Fruit fly (Drosophila melanogaster) whole organism, pupa: ENCODE measurements around the gene ND-ACP.

Experiments used
- CG10348 ChIP-seq: fragments of 200-800 bp; sonication (Bioruptor generic); IDR thresholded peaks from 2 replicates; pipeline ENCODE4 v1.3.6; 2022; ENCODE audit warnings: missing biosample characterization, missing genetic modification characterization
- CG12605 ChIP-seq: fragments of 200-800 bp; sonication (Bioruptor generic); IDR thresholded peaks from 2 replicates; pipeline ENCODE4 v1.3.6; 2022; ENCODE audit warnings: missing biosample characterization, missing genetic modification characterization
- CG13204 ChIP-seq: fragments of 200-800 bp; sonication (Bioruptor generic); optimal IDR thresholded peaks from 2 replicates; lab custom pipeline; 2018; ENCODE audit warnings: missing biosample characterization, mild to moderate bottlenecking, missing genetic modification characterization, moderate library complexity
- CG14655 ChIP-seq: fragments of 200-800 bp; sonication (Bioruptor generic); optimal IDR thresholded peaks from 3 replicates; lab custom pipeline; 2017; ENCODE audit warnings: mild to moderate bottlenecking, missing biosample characterization, missing genetic modification reagents, missing genetic modification characterization
- CG15710 ChIP-seq: fragments of 200-800 bp; sonication (Bioruptor generic); optimal IDR thresholded peaks from 2 replicates; lab custom pipeline; 2018; ENCODE audit warnings: missing biosample characterization, mild to moderate bottlenecking, missing genetic modification characterization, moderate library complexity
- CG17806 ChIP-seq: fragments of 200-800 bp; sonication (Bioruptor generic); optimal IDR thresholded peaks from 2 replicates; lab custom pipeline; 2018; ENCODE audit warnings: missing biosample characterization, mild to moderate bottlenecking, missing genetic modification characterization, moderate library complexity
- CG32121 ChIP-seq: fragments of 200-800 bp; sonication (Bioruptor generic); IDR thresholded peaks from 2 replicates; pipeline ENCODE4 v1.3.6; 2022; ENCODE audit warnings: missing biosample characterization, missing genetic modification characterization
- CG34367 ChIP-seq: fragments of 200-800 bp; sonication (Bioruptor generic); optimal IDR thresholded peaks from 2 replicates; lab custom pipeline; 2018; ENCODE audit warnings: missing biosample characterization, mild to moderate bottlenecking, missing genetic modification characterization
- CG4496 ChIP-seq: fragments of 200-800 bp; sonication (Bioruptor generic); IDR thresholded peaks from 3 replicates; pipeline ENCODE4 v1.3.6; 2022; ENCODE audit warnings: missing biosample characterization, missing genetic modification characterization
- CG8159 ChIP-seq: fragments of 200-800 bp; sonication (Bioruptor generic); optimal IDR thresholded peaks from 3 replicates; lab custom pipeline; 2018; ENCODE audit warnings: missing biosample characterization, mild to moderate bottlenecking, missing genetic modification characterization, moderate library complexity
- CG8301 ChIP-seq: fragments of 200-800 bp; sonication (Bioruptor generic); optimal IDR thresholded peaks from 2 replicates; lab custom pipeline; 2018; ENCODE audit warnings: missing biosample characterization, mild to moderate bottlenecking, missing genetic modification characterization
- CG9948 ChIP-seq: fragments of 200-800 bp; sonication (Bioruptor generic); optimal IDR thresholded peaks from 2 replicates; lab custom pipeline; 2018; ENCODE audit warnings: missing biosample characterization, mild to moderate bottlenecking, missing genetic modification characterization, moderate library complexity
- D1 ChIP-seq: fragments of 200-800 bp; sonication (Bioruptor generic); optimal IDR thresholded peaks from 2 replicates; lab custom pipeline; 2018; ENCODE audit warnings: missing biosample characterization, mild to moderate bottlenecking, missing genetic modification characterization, moderate library complexity
- EcR ChIP-seq: fragments of 200-800 bp; sonication (Bioruptor generic); optimal IDR thresholded peaks from 3 replicates; lab custom pipeline; 2019; ENCODE audit warnings: missing biosample characterization, missing genetic modification characterization, mild to moderate bottlenecking, moderate library complexity, missing genetic modification reagents
- Ets98B ChIP-seq: fragments of 200-800 bp; sonication (Bioruptor generic); IDR thresholded peaks from 2 replicates; pipeline ENCODE4 v1.3.6; 2022; ENCODE audit warnings: missing biosample characterization, missing genetic modification characterization
- Pif1A ChIP-seq: fragments of 200-800 bp; sonication (Bioruptor generic); optimal IDR thresholded peaks from 3 replicates; lab custom pipeline; 2016; ENCODE audit warnings: missing biosample characterization, missing genetic modification characterization
- Pif1B ChIP-seq: fragments of 200-800 bp; sonication (Bioruptor generic); optimal IDR thresholded peaks from 3 replicates; lab custom pipeline; 2016; ENCODE audit warnings: missing biosample characterization, missing genetic modification characterization
- Snoo ChIP-seq: fragments of 200-800 bp; sonication (Bioruptor generic); optimal IDR thresholded peaks from 3 replicates; lab custom pipeline; 2017; ENCODE audit warnings: missing biosample characterization, mild to moderate bottlenecking, missing genetic modification characterization, inconsistent platforms
- fd96Ca ChIP-seq: fragments of 200-800 bp; sonication (Bioruptor generic); IDR thresholded peaks from 3 replicates; pipeline ENCODE4 v1.3.6; 2022; ENCODE audit warnings: missing biosample characterization, missing genetic modification characterization
- gl ChIP-seq: fragments of 200-800 bp; sonication (Bioruptor generic); optimal IDR thresholded peaks from 2 replicates; lab custom pipeline; 2018; ENCODE audit warnings: missing biosample characterization, mild to moderate bottlenecking, missing genetic modification characterization
- rn ChIP-seq: fragments of 200-800 bp; sonication (Bioruptor generic); IDR thresholded peaks from 2 replicates; pipeline ENCODE4 v1.3.6; 2022; ENCODE audit warnings: missing biosample characterization, missing genetic modification characterization

Gene ND-ACP

dm6 chr3L:1322706-1323105 lies 7.0 kb upstream of the ND-ACP start, which contains the start of gene CG9184:
Gene CG9184, minus strand, starts transcription at chr3L:1322806.
- TF ChIP-seq gl (tag; lab: Kevin White, UChicago) (no peak), CG12605 (GFP tag; lab: Robert Waterston, UW) (no peak), CG8301 (tag; lab: Kevin White, UChicago) (no peak), Snoo (tag; lab: Kevin White, UChicago) (no peak)

dm6 chr3L:1323136-1323535 lies 6.6 kb upstream of the ND-ACP start:
- TF ChIP-seq Snoo (tag; lab: Kevin White, UChicago) (no peak), CG4496 (GFP tag; lab: Robert Waterston, UW) (0 out of 3 replicates have a peak, but pooled peaks have one; percentile 18), CG15710 (tag; lab: Kevin White, UChicago) (peak; percentile 9), CG12605 (GFP tag; lab: Robert Waterston, UW) (no peak), fd96Ca (GFP tag; lab: Robert Waterston, UW) (0 out of 3 replicates have a peak, but pooled peaks have one; percentile 7), CG10348 (GFP tag; lab: Robert Waterston, UW) (no peak), Pif1B (no peak), CG17806 (tag; lab: Kevin White, UChicago) (peak; percentile 23), Ets98B (no peak), CG9948 (tag; lab: Kevin White, UChicago) (peak; percentile 14), CG8159 (tag; lab: Kevin White, UChicago) (no peak), rn (GFP tag; lab: Robert Waterston, UW) (no peak), D1 (no peak), Pif1A (GFP tag; lab: Kevin White, UChicago) (no peak), CG34367 (tag; lab: Kevin White, UChicago) (no peak)

- TF ChIP-seq Snoo (tag; lab: Kevin White, UChicago): no peak
- TF ChIP-seq CG15710 (tag; lab: Kevin White, UChicago): no peak
- TF ChIP-seq CG12605 (GFP tag; lab: Robert Waterston, UW): no peak
- no peak for TF ChIP-seq Ets98B
- TF ChIP-seq CG13204 (GFP tag; lab: Kevin White, UChicago): no peak
- TF ChIP-seq D1: no peak
- no peak for TF ChIP-seq CG17806 (tag; lab: Kevin White, UChicago)
- no peak for TF ChIP-seq Pif1A (GFP tag; lab: Kevin White, UChicago)
- no peak for TF ChIP-seq CG34367 (tag; lab: Kevin White, UChicago)
- TF ChIP-seq rn (GFP tag; lab: Robert Waterston, UW): no peak
- no peak for TF ChIP-seq gl (tag; lab: Kevin White, UChicago)
- no peak for TF ChIP-seq fd96Ca (GFP tag; lab: Robert Waterston, UW)
- no peak for TF ChIP-seq CG8159 (tag; lab: Kevin White, UChicago)
- no peak for TF ChIP-seq CG32121
- TF ChIP-seq CG8301 (tag; lab: Kevin White, UChicago): no peak
- TF ChIP-seq CG10348 (GFP tag; lab: Robert Waterston, UW): no peak
- TF ChIP-seq Pif1B: no peak
- TF ChIP-seq CG9948 (tag; lab: Kevin White, UChicago): no peak
Observed at dm6 chr3L:1324818-1325625, 4.7 kb upstream of the ND-ACP start.

- TF ChIP-seq Pif1B (no peak), EcR (GFP tag; lab: Kevin White, UChicago) (no peak), CG8159 (tag; lab: Kevin White, UChicago) (no peak), CG34367 (tag; lab: Kevin White, UChicago) (no peak), gl (tag; lab: Kevin White, UChicago) (no peak), CG9948 (tag; lab: Kevin White, UChicago) (no peak), fd96Ca (GFP tag; lab: Robert Waterston, UW) (no peak), Ets98B (no peak), CG17806 (tag; lab: Kevin White, UChicago) (no peak), CG13204 (GFP tag; lab: Kevin White, UChicago) (no peak), D1 (no peak), CG4496 (GFP tag; lab: Robert Waterston, UW) (no peak), CG10348 (GFP tag; lab: Robert Waterston, UW) (no peak), rn (GFP tag; lab: Robert Waterston, UW) (no peak), Pif1A (GFP tag; lab: Kevin White, UChicago) (no peak), CG14655 (no peak), Snoo (tag; lab: Kevin White, UChicago) (no peak), CG8301 (tag; lab: Kevin White, UChicago) (no peak), CG32121 (no peak)
Observed at dm6 chr3L:1325626-1325937, 4.2 kb upstream of the ND-ACP start.

- no peak for TF ChIP-seq CG10348 (GFP tag; lab: Robert Waterston, UW)
- no peak for TF ChIP-seq CG4496 (GFP tag; lab: Robert Waterston, UW)
- no peak for TF ChIP-seq D1
- no peak for TF ChIP-seq CG15710 (tag; lab: Kevin White, UChicago)
- TF ChIP-seq Ets98B: peak; percentile 47; the same call in 1 of the 2 replicates
- TF ChIP-seq CG12605 (GFP tag; lab: Robert Waterston, UW): no peak
Observed at dm6 chr3L:1330420-1330819, 671 bp downstream of the ND-ACP start.

- TF ChIP-seq CG17806 (tag; lab: Kevin White, UChicago) (no peak), Snoo (tag; lab: Kevin White, UChicago) (no peak), CG9948 (tag; lab: Kevin White, UChicago) (no peak), Pif1A (GFP tag; lab: Kevin White, UChicago) (no peak), CG8301 (tag; lab: Kevin White, UChicago) (no peak), CG32121 (no peak), CG13204 (GFP tag; lab: Kevin White, UChicago) (no peak)
- TF ChIP-seq, all 21 proteins: peak for 0
Observed at dm6 chr3L:1331542-1331941, 1.8 kb downstream of the ND-ACP start, which contains the start of gene msd1. Gene msd1, plus strand, starts transcription at chr3L:1331744.
